Worm (Caenorhabditis elegans): ENCODE results near the gene F47C12.7.

The F47C12.7 gene

DNA sequence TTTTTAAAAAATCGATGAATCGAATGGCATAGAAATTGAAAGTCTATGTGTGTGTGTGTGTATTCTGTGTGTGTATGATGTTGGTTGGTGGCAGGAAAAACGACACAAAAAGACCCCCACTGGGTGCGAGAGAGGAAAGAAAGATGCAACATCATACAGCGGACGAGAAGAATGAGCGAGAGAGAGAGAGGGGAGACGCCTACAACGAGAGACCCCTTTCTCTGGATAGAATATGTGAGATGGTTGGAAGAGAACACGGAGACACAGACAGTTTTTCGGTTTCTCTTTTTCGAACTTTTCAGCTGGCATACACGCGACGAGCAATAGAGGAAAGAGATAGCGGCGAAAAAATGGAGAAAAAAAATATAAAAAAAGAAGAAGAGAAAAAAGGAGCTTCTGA, 24.6 kb upstream of the F47C12.7 start (continued):
- TF ChIP-seq ama-1 (optimal IDR thresholded peaks at IDR 0.05) (no peak), ama-1 (GFP tag; optimal IDR thresholded peaks at IDR 0.05) (peak in 1 of 2 experiments; percentile 27), hsf-1 (GFP tag; IDR thresholded peaks at IDR 0.05) (no peak), lag-1 (GFP tag; IDR thresholded peaks at IDR 0.05) (no peak), tbp1 (GFP tag; optimal IDR thresholded peaks at IDR 0.05) (peak; percentile 19), ceh-40 (GFP tag; IDR thresholded peaks at IDR 0.05) (no peak), pbrm-1 (GFP tag; IDR thresholded peaks at IDR 0.05) (0 out of 2 replicates have a peak, but pooled peaks have one; percentile 34), T07F8.4 (tag; optimal IDR thresholded peaks at IDR 0.05) (no peak), Y56A3A.18 (GFP tag; IDR thresholded peaks at IDR 0.05) (no peak), hmg-1.2 (GFP tag; IDR thresholded peaks at IDR 0.05) (peak; percentile 61; the same call in 1 of the 2 replicates), F23B12.7 (tag; optimal IDR thresholded peaks at IDR 0.05; ENCODE audit: insufficient read depth) (peak; percentile 46), lin-35 (GFP tag; optimal IDR thresholded peaks at IDR 0.05) (peak in 1 of 3 experiments; percentile 62)

- TF ChIP-seq repo-1 (tag; optimal IDR thresholded peaks at IDR 0.05), result no peak
- no peak for TF ChIP-seq ekl-4 (GFP tag; IDR thresholded peaks at IDR 0.05)
- TF ChIP-seq F23B12.7 (tag; optimal IDR thresholded peaks at IDR 0.05; ENCODE audit: insufficient read depth), result no peak
- no peak for TF ChIP-seq lin-26 (GFP tag; IDR thresholded peaks at IDR 0.05)
- peak; percentile 35 for TF ChIP-seq somi-1 (GFP tag; optimal IDR thresholded peaks at IDR 0.05)
- no peak for TF ChIP-seq madf-6 (GFP tag; IDR thresholded peaks at IDR 0.05)
- TF ChIP-seq zim-3 (tag; optimal IDR thresholded peaks at IDR 0.05), result no peak
- TF ChIP-seq efl-1 (GFP tag; optimal IDR thresholded peaks at IDR 0.05), result no peak
- no peak for TF ChIP-seq lin-40 (tag; optimal IDR thresholded peaks at IDR 0.05)
- 0 out of 2 replicates have a peak, but pooled peaks have one; percentile 37 for TF ChIP-seq F37B4.10 (GFP tag; IDR thresholded peaks at IDR 0.05)
- TF ChIP-seq cebp-1 (GFP tag; IDR thresholded peaks at IDR 0.05), result no peak
- peak; percentile 1 for TF ChIP-seq cebp-1 (tag; optimal IDR thresholded peaks at IDR 0.05)
- TF ChIP-seq K12H6.12 (tag; optimal IDR thresholded peaks at IDR 0.05), result no peak
- peak; percentile 32; the same call in 1 of the 2 replicates for TF ChIP-seq egrh-3 (GFP tag; IDR thresholded peaks at IDR 0.05)
- no peak for TF ChIP-seq sdz-38 (tag; optimal IDR thresholded peaks at IDR 0.05)
- TF ChIP-seq ceh-40 (GFP tag; IDR thresholded peaks at IDR 0.05), result no peak
- no peak for TF ChIP-seq mxl-1 (tag; optimal IDR thresholded peaks at IDR 0.05)
- no peak for TF ChIP-seq rec-8 (tag; optimal IDR thresholded peaks at IDR 0.05)
- no peak for TF ChIP-seq T26A5.8 (tag; optimal IDR thresholded peaks at IDR 0.05)
- TF ChIP-seq athp-1 (tag; optimal IDR thresholded peaks at IDR 0.05), result peak; percentile 5
- no peak for TF ChIP-seq tbp1 (GFP tag; optimal IDR thresholded peaks at IDR 0.05)
- no peak for TF ChIP-seq Y53G8AR.9 (GFP tag; conservative IDR thresholded peaks at IDR 0.05)
- no peak for TF ChIP-seq Y67H2A.10 (GFP tag; conservative IDR thresholded peaks at IDR 0.05)
- no peak for TF ChIP-seq hlh-26 (GFP tag; conservative IDR thresholded peaks at IDR 0.05)
- no peak for TF ChIP-seq snpc-1.1 (tag; optimal IDR thresholded peaks at IDR 0.05; ENCODE audit: insufficient read depth)
- TF ChIP-seq lsl-1 (GFP tag; optimal IDR thresholded peaks at IDR 0.05), result no peak
- no peak for TF ChIP-seq ets-4 (GFP tag; optimal IDR thresholded peaks at IDR 0.05)
- no peak for TF ChIP-seq lin-54 (GFP tag; optimal IDR thresholded peaks at IDR 0.05)
- TF ChIP-seq chd-7 (tag; optimal IDR thresholded peaks at IDR 0.05), result peak; percentile 22
- TF ChIP-seq zfh-2 (GFP tag; conservative IDR thresholded peaks at IDR 0.05), result peak; percentile 86
- TF ChIP-seq C17E4.6 (GFP tag; IDR thresholded peaks at IDR 0.05), result no peak
- TF ChIP-seq F33H1.4 (GFP tag; IDR thresholded peaks at IDR 0.05), result no peak
- no peak for TF ChIP-seq nfya-1 (tag; optimal IDR thresholded peaks at IDR 0.05; ENCODE audit: borderline replicate concordance, insufficient read depth)
- TF ChIP-seq ccch-3 (GFP tag; optimal IDR thresholded peaks at IDR 0.05), result no peak
- peak; percentile 50 for TF ChIP-seq nhr-80 (tag; optimal IDR thresholded peaks at IDR 0.05)
- TF ChIP-seq mcd-1 (GFP tag; IDR thresholded peaks at IDR 0.05), result 0 out of 2 replicates have a peak, but pooled peaks have one; percentile 6
- TF ChIP-seq ztf-6 (GFP tag; IDR thresholded peaks at IDR 0.05), result no peak
Observed at ce11 chrIV:4018692-4019387, 23.6 kb upstream of the F47C12.7 start.

Measured in whole organism, young adult.